Fruit fly (Drosophila melanogaster) whole organism, adult: Measurements from ENCODE around the gene EMC2B.
A peak's percentile ranks its signal among the peaks of the same experiment; 100 is the strongest.

ENCODE experiments used
- CG11617 ChIP-seq: fragments of 200-800 bp; sonication (Bioruptor generic); optimal IDR thresholded peaks from 2 replicates; lab custom pipeline; 2017; ENCODE audit warnings: mild to moderate bottlenecking, missing biosample characterization, missing genetic modification reagents, missing genetic modification characterization
- CG12768 ChIP-seq: fragments of 200-800 bp; sonication (Bioruptor generic); optimal IDR thresholded peaks from 2 replicates; lab custom pipeline; 2017; ENCODE audit warnings: missing biosample characterization, missing genetic modification characterization, mild to moderate bottlenecking, moderate library complexity, missing genetic modification reagents
- CG14711 ChIP-seq: fragments of 200-800 bp; sonication (Bioruptor generic); optimal IDR thresholded peaks from 2 replicates; lab custom pipeline; 2018; ENCODE audit warnings: missing biosample characterization, mild to moderate bottlenecking, missing genetic modification characterization, moderate library complexity
- CG1620 ChIP-seq: fragments of 200-800 bp; sonication (Bioruptor generic); optimal IDR thresholded peaks from 2 replicates; lab custom pipeline; 2016; ENCODE audit warnings: missing biosample characterization, missing genetic modification characterization
- CG33017 ChIP-seq: fragments of 200-800 bp; sonication (Bioruptor generic); optimal IDR thresholded peaks from 2 replicates; lab custom pipeline; 2018; ENCODE audit warnings: missing biosample characterization, mild to moderate bottlenecking, missing genetic modification characterization, moderate library complexity
- CG5204 ChIP-seq: fragments of 200-800 bp; sonication (Bioruptor generic); optimal IDR thresholded peaks from 2 replicates; lab custom pipeline; 2016; ENCODE audit warnings: missing biosample characterization, missing genetic modification characterization
- CG7045 ChIP-seq: fragments of 200-800 bp; sonication (Bioruptor generic); optimal IDR thresholded peaks from 2 replicates; lab custom pipeline; 2017; ENCODE audit warnings: missing biosample characterization, mild to moderate bottlenecking, missing genetic modification characterization
- CG7101 ChIP-seq: fragments of 200-800 bp; sonication (Bioruptor generic); optimal IDR thresholded peaks from 2 replicates; lab custom pipeline; 2018; ENCODE audit warnings: missing biosample characterization, mild to moderate bottlenecking, missing genetic modification characterization, moderate library complexity
- Clk ChIP-seq: fragments of 200-800 bp; sonication (Bioruptor generic); optimal IDR thresholded peaks from 2 replicates; lab custom pipeline; 2017; ENCODE audit warnings: missing biosample characterization, missing genetic modification characterization
- Crg-1 ChIP-seq: fragments of 200-800 bp; sonication (Bioruptor generic); optimal IDR thresholded peaks from 2 replicates; lab custom pipeline; 2016; ENCODE audit warnings: missing biosample characterization, missing genetic modification characterization
- Hr96 ChIP-seq: fragments of 200-800 bp; sonication (Bioruptor generic); optimal IDR thresholded peaks from 2 replicates; lab custom pipeline; 2016; ENCODE audit warnings: missing biosample characterization, missing genetic modification characterization
- Mnt ChIP-seq: fragments of 200-800 bp; sonication (Bioruptor generic); optimal IDR thresholded peaks from 2 replicates; lab custom pipeline; 2016; ENCODE audit warnings: missing biosample characterization, mild to moderate bottlenecking, missing genetic modification characterization
- bab1 ChIP-seq: fragments of 200-800 bp; sonication (Bioruptor generic); optimal IDR thresholded peaks from 3 replicates; lab custom pipeline; 2019; ENCODE audit warnings: missing biosample characterization, mild to moderate bottlenecking, missing genetic modification characterization, moderate library complexity
- cic ChIP-seq: fragments of 200-800 bp; sonication (Bioruptor generic); optimal IDR thresholded peaks from 2 replicates; lab custom pipeline; 2017; ENCODE audit warnings: missing biosample characterization, mild to moderate bottlenecking, missing genetic modification characterization, moderate library complexity
- cnc ChIP-seq, 2 experiments: fragments of >200 bp; optimal IDR thresholded peaks; 2 replicates each; lab custom pipeline; 2017
- kay ChIP-seq: fragments of 200-800 bp; sonication (Bioruptor generic); peaks from one replicate; lab custom pipeline; 2016; ENCODE audit warnings: missing biosample characterization, missing genetic modification characterization, borderline replicate concordance
- ovo ChIP-seq: fragments of 200-800 bp; sonication (Bioruptor generic); optimal IDR thresholded peaks from 2 replicates; lab custom pipeline; 2016; ENCODE audit warnings: missing biosample characterization, missing genetic modification characterization
- pad ChIP-seq: fragments of 200-800 bp; sonication (Bioruptor generic); optimal IDR thresholded peaks from 3 replicates; lab custom pipeline; 2017; ENCODE audit warnings: missing biosample characterization, missing genetic modification characterization, mild to moderate bottlenecking, moderate library complexity, missing genetic modification reagents
- tj ChIP-seq: fragments of 200-800 bp; sonication (Bioruptor generic); optimal IDR thresholded peaks from 3 replicates; lab custom pipeline; 2017; ENCODE audit warnings: missing biosample characterization, mild to moderate bottlenecking, missing genetic modification characterization, moderate library complexity
- toe ChIP-seq: fragments of 200-800 bp; sonication (Bioruptor generic); optimal IDR thresholded peaks from 2 replicates; lab custom pipeline; 2016; ENCODE audit warnings: missing biosample characterization, missing genetic modification characterization

EMC2B gene

dm6 chr3R:16972575-16972974, 19.1 kb downstream of the EMC2B start:
- TF ChIP-seq CG33017 (tag; lab: Kevin White, UChicago) (no peak), toe (no peak), Hr96 (GFP tag; lab: Kevin White, UChicago) (no peak), cic (GFP tag; lab: Kevin White, UChicago) (no peak), CG14711 (no peak), CG1620 (no peak), Crg-1 (GFP tag; lab: Kevin White, UChicago) (no peak), kay (GFP tag; lab: Kevin White, UChicago) (no peak), CG5204 (no peak), pad (no peak), cnc (optimal IDR thresholded peaks at IDR 0.05; lab: Kevin White, UChicago) (no peak), Mnt (GFP tag; lab: Kevin White, UChicago) (no peak), Clk (GFP tag; lab: Kevin White, UChicago) (no peak), CG12768 (GFP tag; lab: Kevin White, UChicago) (no peak)

- no peak for TF ChIP-seq CG1620
- no peak for TF ChIP-seq toe
- TF ChIP-seq CG12768 (GFP tag; lab: Kevin White, UChicago): no peak
- no peak for TF ChIP-seq Hr96 (GFP tag; lab: Kevin White, UChicago)
- no peak for TF ChIP-seq CG7045 (GFP tag; lab: Kevin White, UChicago)
- no peak for TF ChIP-seq CG11617
- TF ChIP-seq cic (GFP tag; lab: Kevin White, UChicago): no peak
- TF ChIP-seq ovo (GFP tag; lab: Kevin White, UChicago): no peak
Measured at dm6 chr3R:16972136-16972535, 19.5 kb downstream of the EMC2B start, which contains the start of gene Abd-B. Gene Abd-B (minus strand): TSS chr3R:16972236.

- TF ChIP-seq CG33017 (tag; lab: Kevin White, UChicago): no peak
- TF ChIP-seq pad: peak; percentile 62
- TF ChIP-seq Mnt (GFP tag; lab: Kevin White, UChicago): no peak
- TF ChIP-seq toe: peak; percentile 18
- TF ChIP-seq ovo (GFP tag; lab: Kevin White, UChicago): peak; percentile 33
Measured at dm6 chr3R:16969361-16970355, 22.0 kb downstream of the EMC2B start.

- TF ChIP-seq ovo (GFP tag; lab: Kevin White, UChicago): no peak
- no peak for TF ChIP-seq bab1 (GFP tag; lab: Kevin White, UChicago)
- TF ChIP-seq cnc (optimal IDR thresholded peaks at IDR 0.05; lab: Kevin White, UChicago): no peak
- no peak for TF ChIP-seq Hr96 (GFP tag; lab: Kevin White, UChicago)
- TF ChIP-seq CG33017 (tag; lab: Kevin White, UChicago): no peak
- no peak for TF ChIP-seq Clk (GFP tag; lab: Kevin White, UChicago)
- TF ChIP-seq CG1620: no peak
- no peak for TF ChIP-seq cic (GFP tag; lab: Kevin White, UChicago)
- no peak for TF ChIP-seq CG11617
- TF ChIP-seq CG14711: no peak
- no peak for TF ChIP-seq pad
- no peak for TF ChIP-seq CG7101 (tag; lab: Kevin White, UChicago)
Measured at dm6 chr3R:16962303-16962702, 29.4 kb downstream of the EMC2B start.

dm6 chr3R:16960219-16960618, 31.5 kb downstream of the EMC2B start:
- TF ChIP-seq pad (no peak), tj (no peak), CG11617 (no peak), CG5204 (no peak), CG14711 (no peak), cic (GFP tag; lab: Kevin White, UChicago) (no peak)

- no peak for TF ChIP-seq CG5204
- peak; percentile 36 for TF ChIP-seq CG33017 (tag; lab: Kevin White, UChicago)
- TF ChIP-seq tj: peak; percentile 9
- TF ChIP-seq CG7045 (GFP tag; lab: Kevin White, UChicago): peak; percentile 61
Measured at dm6 chr3R:16957759-16958536, 33.7 kb downstream of the EMC2B start.

dm6 chr3R:16954423-16954822, 37.3 kb downstream of the EMC2B start:
- TF ChIP-seq ovo (GFP tag; lab: Kevin White, UChicago): no peak
- TF ChIP-seq kay (GFP tag; lab: Kevin White, UChicago): no peak
- no peak for TF ChIP-seq Hr96 (GFP tag; lab: Kevin White, UChicago)
- no peak for TF ChIP-seq CG7101 (tag; lab: Kevin White, UChicago)
- no peak for TF ChIP-seq Mnt (GFP tag; lab: Kevin White, UChicago)
- TF ChIP-seq CG7045 (GFP tag; lab: Kevin White, UChicago): no peak
- no peak for TF ChIP-seq CG5204
